Worm (Caenorhabditis elegans) whole organism, L4 larva: ENCODE data around the gene asp-6.

ENCODE experiments used
- Y75B8A.6 ChIP-seq: fragments of 200-800 bp; sonication (Bioruptor generic); IDR thresholded peaks from 2 replicates; pipeline ENCODE4 v1.3.6; 2022; ENCODE audit warnings: missing genetic modification reagents, missing genetic modification characterization, missing compliant biosample characterization
- aha-1 ChIP-seq: fragments of 150-350 bp; peaks from one replicate; lab custom pipeline; 2014; ENCODE audit warnings: missing biosample characterization, missing genetic modification characterization
- ama-1 ChIP-seq: fragments of 150-350 bp; optimal IDR thresholded peaks from 2 replicates; lab custom pipeline; 2014; ENCODE audit warnings: inconsistent platforms, mixed read lengths
- ceh-28 ChIP-seq: fragments of 150-350 bp; optimal IDR thresholded peaks from 2 replicates; lab custom pipeline; 2014; ENCODE audit warnings: missing biosample characterization, missing genetic modification reagents, missing genetic modification characterization
- dpl-1 ChIP-seq: fragments of 150-350 bp; optimal IDR thresholded peaks from 2 replicates; lab custom pipeline; 2014; ENCODE audit warnings: missing biosample characterization, missing genetic modification reagents, missing genetic modification characterization
- egl-27 ChIP-seq: sonication (generic microtip); optimal IDR thresholded peaks from 3 replicates; lab custom pipeline; 2017; ENCODE audit warnings: missing biosample characterization, missing genetic modification reagents, missing genetic modification characterization
- jun-1 ChIP-seq: fragments of 150-350 bp; optimal IDR thresholded peaks from 2 replicates; lab custom pipeline; 2014; ENCODE audit warnings: missing biosample characterization, missing genetic modification reagents, missing genetic modification characterization
- lin-13 ChIP-seq: fragments of 150-350 bp; optimal IDR thresholded peaks from 2 replicates; lab custom pipeline; 2014; ENCODE audit warnings: missing biosample characterization, missing genetic modification reagents, missing genetic modification characterization
- lin-29 ChIP-seq: fragments of 200-800 bp; sonication (Bioruptor generic); IDR thresholded peaks from 2 replicates; pipeline ENCODE4 v1.3.6; 2022; ENCODE audit warnings: missing genetic modification reagents, missing genetic modification characterization, missing compliant biosample characterization
- mdl-1 ChIP-seq, 2 experiments: fragments of 150-350 bp in 1 of 2; sonication (generic microtip) in 1 of 2; optimal IDR thresholded peaks; 2 replicates each; lab custom pipeline; 2014 to 2017; ENCODE audit warnings: missing biosample characterization in 2 of 2, missing genetic modification characterization in 2 of 2
- nhr-237 ChIP-seq: sonication (generic microtip); optimal IDR thresholded peaks from 2 replicates; lab custom pipeline; 2017; ENCODE audit warnings: missing biosample characterization, missing genetic modification characterization
- zip-2 ChIP-seq: fragments of 150-350 bp; optimal IDR thresholded peaks from 2 replicates; lab custom pipeline; 2014; ENCODE audit warnings: missing biosample characterization, missing genetic modification characterization

DNA sequence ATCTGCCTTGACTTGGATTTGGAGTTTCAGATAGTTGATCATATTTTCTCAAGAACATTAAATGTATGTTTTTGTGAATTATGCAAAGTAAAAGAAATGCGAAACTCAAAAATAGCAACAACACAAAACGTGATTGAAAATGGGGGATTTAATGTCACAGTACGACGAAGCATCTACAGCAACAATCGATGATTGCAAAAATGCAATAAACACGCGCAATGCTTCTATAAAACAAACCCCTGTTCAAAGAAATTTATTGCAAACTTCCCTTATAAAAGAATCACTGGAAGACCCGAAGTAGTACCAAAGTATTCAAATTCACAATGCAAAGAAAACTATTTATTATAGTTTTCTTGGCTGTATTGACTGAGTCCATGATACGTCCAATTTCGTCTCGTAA lies 49.4 kb upstream of the asp-6 start, which contains the start of gene clec-219:
- TF ChIP-seq mdl-1 (tag; optimal IDR thresholded peaks at IDR 0.05; lab: Kevin White, UChicago) (no peak), dpl-1 (GFP tag; lab: Kevin White, UChicago) (no peak), egl-27 (tag; lab: Kevin White, UChicago) (no peak), ama-1 (lab: Kevin White, UChicago) (no peak), ceh-28 (tag; lab: Kevin White, UChicago) (no peak), lin-13 (GFP tag; lab: Kevin White, UChicago) (no peak), zip-2 (no peak), nhr-237 (tag; lab: Kevin White, UChicago) (no peak), Y75B8A.6 (no peak), lin-29 (GFP tag; lab: Robert Waterston, UW) (no peak), aha-1 (tag; lab: Kevin White, UChicago) (no peak), jun-1 (no peak)
